Fruit fly (Drosophila melanogaster): ENCODE data around the gene GCS1.

Gene GCS1

dm6 chrX:11349780-11350179 is 2.0 kb upstream of the GCS1 start, which contains the start of gene NdufV3 (continued):
- TF ChIP-seq Atf-2 (GFP tag; optimal IDR thresholded peaks at IDR 0.05): no peak
- no peak for TF ChIP-seq nom (GFP tag; optimal IDR thresholded peaks at IDR 0.05)
- TF ChIP-seq NC2α (GFP tag; optimal IDR thresholded peaks at IDR 0.05): no peak
- TF ChIP-seq tin (GFP tag; optimal IDR thresholded peaks at IDR 0.05): peak; percentile 4
- TF ChIP-seq CG32772 (GFP tag; IDR thresholded peaks at IDR 0.05): no peak
- no peak for TF ChIP-seq CG6254 (GFP tag; optimal IDR thresholded peaks at IDR 0.05)
- no peak for TF ChIP-seq wdn (GFP tag; IDR thresholded peaks at IDR 0.05)
- TF ChIP-seq CG30431 (GFP tag; optimal IDR thresholded peaks at IDR 0.05): no peak
- no peak for TF ChIP-seq dati (GFP tag; IDR thresholded peaks at IDR 0.05)
- no peak for TF ChIP-seq gcm2 (GFP tag; optimal IDR thresholded peaks at IDR 0.05)
- no peak for TF ChIP-seq stwl (tag; optimal IDR thresholded peaks at IDR 0.05)
- no peak for TF ChIP-seq tna (GFP tag; IDR thresholded peaks at IDR 0.05; ENCODE audit: partially characterized antibody)
- no peak for TF ChIP-seq jumu (GFP tag; optimal IDR thresholded peaks at IDR 0.05)
- no peak for TF ChIP-seq cwo (GFP tag; optimal IDR thresholded peaks at IDR 0.05)
- no peak for TF ChIP-seq Hr39 (optimal IDR thresholded peaks at IDR 0.05)
- no peak for TF ChIP-seq CG14050 (GFP tag; IDR thresholded peaks at IDR 0.05)
- TF ChIP-seq CG15514 (GFP tag; optimal IDR thresholded peaks at IDR 0.05): peak; percentile 3
- no peak for TF ChIP-seq CG9727 (GFP tag; optimal IDR thresholded peaks at IDR 0.05)
- no peak for TF ChIP-seq maf-S (GFP tag; optimal IDR thresholded peaks at IDR 0.05)
- TF ChIP-seq croc (GFP tag; conservative IDR thresholded peaks at IDR 0.05): no peak
- peak; percentile 29; the same call in 1 of the 2 replicates for TF ChIP-seq Dref (GFP tag; IDR thresholded peaks at IDR 0.05)
- TF ChIP-seq pros (GFP tag; optimal IDR thresholded peaks at IDR 0.05): no peak
- peak; percentile 41 for TF ChIP-seq B-H2 (GFP tag; optimal IDR thresholded peaks at IDR 0.05)
- no peak for TF ChIP-seq exex (tag; optimal IDR thresholded peaks at IDR 0.05)
- TF ChIP-seq ind (GFP tag; optimal IDR thresholded peaks at IDR 0.05): no peak
- no peak for TF ChIP-seq br (optimal IDR thresholded peaks at IDR 0.05)
- TF ChIP-seq CG8765 (GFP tag; IDR thresholded peaks at IDR 0.05): no peak
- peak; percentile 53 for TF ChIP-seq MESR4 (GFP tag; optimal IDR thresholded peaks at IDR 0.05)
- no peak for TF ChIP-seq sens-2 (GFP tag; IDR thresholded peaks at IDR 0.05)
- TF ChIP-seq Jarid2 (GFP tag; optimal IDR thresholded peaks at IDR 0.05): no peak
- no peak for TF ChIP-seq lov (optimal IDR thresholded peaks at IDR 0.05)
- TF ChIP-seq lov (GFP tag; IDR thresholded peaks at IDR 0.05): no peak
- no peak for TF ChIP-seq CG12236 (GFP tag; optimal IDR thresholded peaks at IDR 0.05)
- TF ChIP-seq CG31388 (GFP tag; optimal IDR thresholded peaks at IDR 0.05): no peak
- TF ChIP-seq ash1 (GFP tag; optimal IDR thresholded peaks at IDR 0.05): no peak
- TF ChIP-seq HmgZ (tag; optimal IDR thresholded peaks at IDR 0.05): peak; percentile 48
- TF ChIP-seq unc-4 (GFP tag; IDR thresholded peaks at IDR 0.05; ENCODE audit: partially characterized antibody): no peak
- TF ChIP-seq Blimp-1 (GFP tag; optimal IDR thresholded peaks at IDR 0.05): no peak
- no peak for TF ChIP-seq Dip2 (GFP tag; IDR thresholded peaks at IDR 0.05)
- no peak for TF ChIP-seq CG18011 (GFP tag; optimal IDR thresholded peaks at IDR 0.05)
- TF ChIP-seq CG7987 (GFP tag; optimal IDR thresholded peaks at IDR 0.05): peak; percentile 64
- TF ChIP-seq sens (GFP tag): no peak
- no peak for TF ChIP-seq D (optimal IDR thresholded peaks at IDR 0.05)
- no peak for TF ChIP-seq D (GFP tag; optimal IDR thresholded peaks at IDR 0.05)
- peak; percentile 7 for TF ChIP-seq CG9817 (tag; optimal IDR thresholded peaks at IDR 0.05)
- TF ChIP-seq ftz-f1 (GFP tag; optimal IDR thresholded peaks at IDR 0.05): no peak
- TF ChIP-seq Hey (tag; optimal IDR thresholded peaks at IDR 0.05): no peak
- TF ChIP-seq caup (GFP tag; optimal IDR thresholded peaks at IDR 0.05; ENCODE audit: severe bottlenecking): no peak
- no peak for TF ChIP-seq CG6791 (GFP tag; IDR thresholded peaks at IDR 0.05; ENCODE audit: partially characterized antibody)
- no peak for TF ChIP-seq tgo (GFP tag; IDR thresholded peaks at IDR 0.05)
- no peak for TF ChIP-seq CrebB (tag; optimal IDR thresholded peaks at IDR 0.05)
- TF ChIP-seq CG13123 (GFP tag; optimal IDR thresholded peaks at IDR 0.05): no peak
